Fruit fly (Drosophila melanogaster): ENCODE data around the gene CG34174.

Gene CG34174

dm6 chr2L:2192123-2192601 lies 21.9 kb upstream of the CG34174 start, which contains the start of gene CG10874:
Gene CG10874 (minus strand): TSS chr2L:2192386.
- TF ChIP-seq CG17801 (GFP tag; optimal IDR thresholded peaks at IDR 0.05; ENCODE audit: partially characterized antibody), result peak; percentile 57

dm6 chr2L:2193357-2193780 lies 20.7 kb upstream of the CG34174 start:
- peak; percentile 83 for TF ChIP-seq CG17801 (GFP tag; optimal IDR thresholded peaks at IDR 0.05; ENCODE audit: partially characterized antibody)

- TF ChIP-seq CG17801 (GFP tag; optimal IDR thresholded peaks at IDR 0.05; ENCODE audit: partially characterized antibody), result no peak
These were observed 19.7 kb upstream of the CG34174 start for dm6 chr2L:2194305-2194828.

- TF ChIP-seq CG17801 (GFP tag; optimal IDR thresholded peaks at IDR 0.05; ENCODE audit: partially characterized antibody), result no peak
These were observed 18.7 kb upstream of the CG34174 start for dm6 chr2L:2195328-2195727.

- TF ChIP-seq CG17801 (GFP tag; optimal IDR thresholded peaks at IDR 0.05; ENCODE audit: partially characterized antibody), result no peak
These were observed 17.2 kb upstream of the CG34174 start for dm6 chr2L:2196590-2197474.

- no peak for TF ChIP-seq CG17801 (GFP tag; optimal IDR thresholded peaks at IDR 0.05; ENCODE audit: partially characterized antibody)
These were observed 16.5 kb upstream of the CG34174 start, which contains the start of gene COX7AL2 for dm6 chr2L:2197475-2198118. Gene COX7AL2 (minus strand): TSS chr2L:2197912.

- no peak for TF ChIP-seq CG17801 (GFP tag; optimal IDR thresholded peaks at IDR 0.05; ENCODE audit: partially characterized antibody)
These were observed 16.0 kb upstream of the CG34174 start for dm6 chr2L:2198119-2198494.

dm6 chr2L:2198613-2199432 lies 15.2 kb upstream of the CG34174 start:
- TF ChIP-seq CG17801 (GFP tag; optimal IDR thresholded peaks at IDR 0.05; ENCODE audit: partially characterized antibody), result peak; percentile 52

- TF ChIP-seq CG17801 (GFP tag; optimal IDR thresholded peaks at IDR 0.05; ENCODE audit: partially characterized antibody), result no peak
These were observed 14.7 kb upstream of the CG34174 start for dm6 chr2L:2199433-2199796.

dm6 chr2L:2200136-2201036 lies 13.7 kb upstream of the CG34174 start:
- TF ChIP-seq CG17801 (GFP tag; optimal IDR thresholded peaks at IDR 0.05; ENCODE audit: partially characterized antibody), result peak; percentile 70

dm6 chr2L:2201107-2201561 lies 12.9 kb upstream of the CG34174 start:
- TF ChIP-seq CG17801 (GFP tag; optimal IDR thresholded peaks at IDR 0.05; ENCODE audit: partially characterized antibody), result peak; percentile 82

dm6 chr2L:2202018-2202852 lies 11.8 kb upstream of the CG34174 start:
- TF ChIP-seq CG17801 (GFP tag; optimal IDR thresholded peaks at IDR 0.05; ENCODE audit: partially characterized antibody), result peak; percentile 100

Data from ovary, adult (tissue).